Fruit fly (Drosophila melanogaster) whole organism, embryonic: ENCODE measurements around the gene E2f1.

Source experiments
- BEAF-32 ChIP-seq: fragments of 200-800 bp; sonication (Bioruptor generic); optimal IDR thresholded peaks from 3 replicates; lab custom pipeline; 2017; ENCODE audit warnings: missing biosample characterization, missing genetic modification characterization, mild to moderate bottlenecking, moderate library complexity, missing genetic modification reagents
- Bteb2 ChIP-seq: fragments of 200-800 bp; sonication (Bioruptor generic); optimal IDR thresholded peaks from 2 replicates; lab custom pipeline; 2016; ENCODE audit warnings: missing biosample characterization, missing genetic modification characterization
- CG10147 ChIP-seq: fragments of 200-800 bp; sonication (Bioruptor generic); optimal IDR thresholded peaks from 2 replicates; lab custom pipeline; 2019; ENCODE audit warnings: missing biosample characterization, mild to moderate bottlenecking, missing genetic modification characterization, moderate library complexity
- CG10654 ChIP-seq: fragments of 200-800 bp; sonication (Bioruptor generic); optimal IDR thresholded peaks from 2 replicates; lab custom pipeline; 2016; ENCODE audit warnings: missing biosample characterization, missing genetic modification characterization
- CG10959 ChIP-seq: fragments of 200-800 bp; sonication (Bioruptor generic); IDR thresholded peaks from 2 replicates; pipeline ENCODE4 v1.3.6; 2022; ENCODE audit warnings: missing biosample characterization, missing genetic modification characterization
- CG11247 ChIP-seq: fragments of 200-800 bp; sonication (Bioruptor generic); IDR thresholded peaks from 2 replicates; pipeline ENCODE4 v1.3.6; 2022; ENCODE audit warnings: missing biosample characterization, missing genetic modification characterization
- CG12155 ChIP-seq: fragments of 200-800 bp; sonication (Bioruptor generic); optimal IDR thresholded peaks from 3 replicates; lab custom pipeline; 2016; ENCODE audit warnings: missing biosample characterization, missing genetic modification characterization
- CG12659 ChIP-seq: fragments of 200-800 bp; sonication (Bioruptor generic); optimal IDR thresholded peaks from 3 replicates; lab custom pipeline; 2017; ENCODE audit warnings: mild to moderate bottlenecking, missing biosample characterization, missing genetic modification reagents, missing genetic modification characterization
- CG13287 ChIP-seq: fragments of 200-800 bp; sonication (Bioruptor generic); IDR thresholded peaks from 2 replicates; pipeline ENCODE4 v1.3.6; 2022; ENCODE audit warnings: missing biosample characterization, missing genetic modification characterization; ENCODE audit not compliant: partially characterized antibody
- CG15269 ChIP-seq: fragments of 200-800 bp; sonication (Bioruptor generic); optimal IDR thresholded peaks from 2 replicates; lab custom pipeline; 2018; ENCODE audit warnings: missing biosample characterization, mild to moderate bottlenecking, missing genetic modification characterization, moderate library complexity
- CG1602 ChIP-seq: fragments of 200-800 bp; sonication (Bioruptor generic); optimal IDR thresholded peaks from 3 replicates; lab custom pipeline; 2016; ENCODE audit warnings: missing biosample characterization, missing genetic modification characterization
- CG18476 ChIP-seq: fragments of 200-800 bp; sonication (Bioruptor generic); optimal IDR thresholded peaks from 2 replicates; lab custom pipeline; 2016; ENCODE audit warnings: missing biosample characterization, mild to moderate bottlenecking, missing genetic modification characterization
- CG2120 ChIP-seq: fragments of 200-800 bp; sonication (Bioruptor generic); optimal IDR thresholded peaks from 3 replicates; lab custom pipeline; 2016; ENCODE audit warnings: missing biosample characterization, missing genetic modification characterization
- CG2202 ChIP-seq: fragments of 200-800 bp; sonication (Bioruptor generic); optimal IDR thresholded peaks from 2 replicates; lab custom pipeline; 2018; ENCODE audit warnings: missing biosample characterization, mild to moderate bottlenecking, missing genetic modification characterization
- CG31224 ChIP-seq: fragments of 200-800 bp; sonication (Bioruptor generic); IDR thresholded peaks from 2 replicates; pipeline ENCODE4 v1.3.6; 2022; ENCODE audit warnings: missing biosample characterization, missing genetic modification characterization
- CG31441 ChIP-seq: fragments of 200-800 bp; sonication (Bioruptor generic); IDR thresholded peaks from 2 replicates; pipeline ENCODE4 v1.3.6; 2022; ENCODE audit warnings: missing biosample characterization, missing genetic modification characterization
- CG3726 ChIP-seq: fragments of 200-800 bp; sonication (Bioruptor generic); IDR thresholded peaks from 3 replicates; pipeline ENCODE4, ENCODE4 v1.3.6; 2022; ENCODE audit warnings: missing biosample characterization, missing genetic modification characterization
- CG3838 ChIP-seq: fragments of 200-800 bp; sonication (Bioruptor generic); optimal IDR thresholded peaks from 3 replicates; lab custom pipeline; 2016; ENCODE audit warnings: missing biosample characterization, missing genetic modification characterization
- CG4360 ChIP-seq: fragments of 200-800 bp; sonication (Bioruptor generic); IDR thresholded peaks from 2 replicates; pipeline ENCODE4 v1.3.6; 2022; ENCODE audit warnings: missing biosample characterization, missing genetic modification characterization
- CG4820 ChIP-seq: fragments of 200-800 bp; sonication (Bioruptor generic); optimal IDR thresholded peaks from 3 replicates; lab custom pipeline; 2016; ENCODE audit warnings: missing biosample characterization, missing genetic modification characterization
- CG7839 ChIP-seq: fragments of 200-800 bp; sonication (Bioruptor generic); optimal IDR thresholded peaks from 3 replicates; lab custom pipeline; 2018; ENCODE audit warnings: missing biosample characterization, mild to moderate bottlenecking, missing genetic modification characterization, moderate library complexity
- CG7963 ChIP-seq: fragments of 200-800 bp; sonication (Bioruptor generic); IDR thresholded peaks from 3 replicates; pipeline ENCODE4 v1.3.6; 2022; ENCODE audit warnings: missing biosample characterization, missing genetic modification characterization; ENCODE audit not compliant: partially characterized antibody
- CG8089 ChIP-seq: fragments of 200-800 bp; sonication (Bioruptor generic); optimal IDR thresholded peaks from 3 replicates; lab custom pipeline; 2016; ENCODE audit warnings: missing biosample characterization, missing genetic modification characterization
- CG8944 ChIP-seq: fragments of 200-800 bp; sonication (Bioruptor generic); optimal IDR thresholded peaks from 3 replicates; lab custom pipeline; 2016; ENCODE audit warnings: missing biosample characterization, missing genetic modification characterization
- CG9817 ChIP-seq: fragments of 200-800 bp; sonication (Bioruptor generic); optimal IDR thresholded peaks from 2 replicates; lab custom pipeline; 2018; ENCODE audit warnings: missing biosample characterization, mild to moderate bottlenecking, missing genetic modification characterization, moderate library complexity
- Fer2 ChIP-seq: fragments of 200-800 bp; sonication (Bioruptor generic); optimal IDR thresholded peaks from 2 replicates; lab custom pipeline; 2018; ENCODE audit warnings: missing biosample characterization, mild to moderate bottlenecking, missing genetic modification characterization, moderate library complexity
- HmgZ ChIP-seq: fragments of 200-800 bp; sonication (Bioruptor generic); optimal IDR thresholded peaks from 2 replicates; lab custom pipeline; 2018; ENCODE audit warnings: missing biosample characterization, mild to moderate bottlenecking, missing genetic modification characterization
- Hmx ChIP-seq: fragments of 200-800 bp; sonication (Bioruptor generic); optimal IDR thresholded peaks from 2 replicates; lab custom pipeline; 2016; ENCODE audit warnings: missing biosample characterization, missing genetic modification characterization
- Hr39 ChIP-seq: fragments of >200 bp; optimal IDR thresholded peaks from 2 replicates; lab custom pipeline; 2017
- Max ChIP-seq: fragments of 200-800 bp; sonication (Bioruptor generic); optimal IDR thresholded peaks from 2 replicates; lab custom pipeline; 2016; ENCODE audit warnings: missing biosample characterization, mild to moderate bottlenecking, missing genetic modification characterization
- Meics ChIP-seq: fragments of 200-800 bp; sonication (Bioruptor generic); optimal IDR thresholded peaks from 2 replicates; lab custom pipeline; 2017; ENCODE audit warnings: missing biosample characterization, mild to moderate bottlenecking, missing genetic modification characterization
- NC2α ChIP-seq: fragments of 200-800 bp; sonication (Bioruptor generic); optimal IDR thresholded peaks from 2 replicates; lab custom pipeline; 2016; ENCODE audit warnings: missing biosample characterization, missing genetic modification characterization
- Nf-YC ChIP-seq: fragments of 200-800 bp; optimal IDR thresholded peaks from 3 replicates; lab custom pipeline; 2019; ENCODE audit warnings: missing biosample characterization, mild to moderate bottlenecking, missing genetic modification characterization, moderate library complexity
- PHDP ChIP-seq: fragments of 200-800 bp; sonication (Bioruptor generic); optimal IDR thresholded peaks from 3 replicates; lab custom pipeline; 2018; ENCODE audit warnings: missing biosample characterization, mild to moderate bottlenecking, missing genetic modification characterization, moderate library complexity
- Sin3A ChIP-seq: fragments of >200 bp; optimal IDR thresholded peaks from 2 replicates; lab custom pipeline; 2018
- Ssrp ChIP-seq: fragments of 200-800 bp; sonication (Bioruptor generic); optimal IDR thresholded peaks from 2 replicates; lab custom pipeline; 2018; ENCODE audit warnings: missing biosample characterization, mild to moderate bottlenecking, missing genetic modification characterization, moderate library complexity
- cad ChIP-seq: fragments of >200 bp; optimal IDR thresholded peaks from 2 replicates; lab custom pipeline; 2017; ENCODE audit warnings: missing biosample characterization, missing genetic modification characterization
- chif ChIP-seq, 2 experiments: fragments of 200-800 bp; sonication (Bioruptor generic); optimal IDR thresholded peaks; 3 replicates each; lab custom pipeline; 2016; ENCODE audit warnings: missing biosample characterization in 2 of 2, missing genetic modification characterization in 2 of 2
- chinmo ChIP-seq: fragments of 200-800 bp; sonication (Bioruptor generic); IDR thresholded peaks from 4 replicates; pipeline ENCODE4 v1.3.6; 2022; ENCODE audit warnings: missing biosample characterization, missing genetic modification characterization; ENCODE audit not compliant: partially characterized antibody
- crc ChIP-seq: fragments of 200-800 bp; sonication (Bioruptor generic); optimal IDR thresholded peaks from 2 replicates; lab custom pipeline; 2016; ENCODE audit warnings: missing biosample characterization, missing genetic modification characterization
- dimm ChIP-seq: fragments of 200-800 bp; sonication (Bioruptor generic); IDR thresholded peaks from 2 replicates; pipeline ENCODE4 v1.3.6; 2022; ENCODE audit warnings: missing biosample characterization, missing genetic modification characterization
- grau ChIP-seq: fragments of 200-800 bp; optimal IDR thresholded peaks from 3 replicates; lab custom pipeline; 2019; ENCODE audit warnings: missing biosample characterization, mild to moderate bottlenecking, missing genetic modification characterization, moderate library complexity
- ham ChIP-seq: fragments of 200-800 bp; sonication (Bioruptor generic); IDR thresholded peaks from 2 replicates; pipeline ENCODE4 v1.3.6; 2022; ENCODE audit warnings: missing biosample characterization, missing genetic modification characterization
- jigr1 ChIP-seq: fragments of 200-800 bp; sonication (Bioruptor generic); IDR thresholded peaks from 3 replicates; pipeline ENCODE4 v1.3.6; 2022; ENCODE audit warnings: missing biosample characterization, missing genetic modification characterization
- kah ChIP-seq: fragments of 200-800 bp; sonication (Bioruptor generic); optimal IDR thresholded peaks from 2 replicates; lab custom pipeline; 2018; ENCODE audit warnings: missing biosample characterization, mild to moderate bottlenecking, missing genetic modification characterization
- ken ChIP-seq: fragments of 200-800 bp; sonication (Bioruptor generic); IDR thresholded peaks from 3 replicates; pipeline ENCODE4 v1.3.6; 2022; ENCODE audit warnings: missing biosample characterization, missing genetic modification characterization
- lilli ChIP-seq: fragments of 200-800 bp; sonication (Bioruptor generic); optimal IDR thresholded peaks from 3 replicates; lab custom pipeline; 2016; ENCODE audit warnings: missing biosample characterization, missing genetic modification characterization
- pho ChIP-seq: fragments of 200-800 bp; sonication (Bioruptor generic); optimal IDR thresholded peaks from 2 replicates; lab custom pipeline; 2016; ENCODE audit warnings: missing biosample characterization, missing genetic modification characterization
- pita ChIP-seq: fragments of 200-800 bp; sonication (Bioruptor generic); optimal IDR thresholded peaks from 2 replicates; lab custom pipeline; 2017; ENCODE audit warnings: missing biosample characterization, mild to moderate bottlenecking, missing genetic modification characterization
- pum ChIP-seq: fragments of 200-800 bp; sonication (Bioruptor generic); optimal IDR thresholded peaks from 2 replicates; lab custom pipeline; 2016; ENCODE audit warnings: missing biosample characterization, missing genetic modification characterization
- salm ChIP-seq: fragments of 200-800 bp; sonication (Bioruptor generic); optimal IDR thresholded peaks from 2 replicates; lab custom pipeline; 2018; ENCODE audit warnings: missing biosample characterization, mild to moderate bottlenecking, missing genetic modification characterization
- sim ChIP-seq: fragments of 200-800 bp; sonication (Bioruptor generic); IDR thresholded peaks from 2 replicates; pipeline ENCODE4 v1.3.6; 2022; ENCODE audit warnings: missing biosample characterization, missing genetic modification characterization
- sug ChIP-seq: fragments of 200-800 bp; optimal IDR thresholded peaks from 2 replicates; lab custom pipeline; 2019; ENCODE audit warnings: missing biosample characterization, mild to moderate bottlenecking, missing genetic modification characterization, moderate library complexity
- yki ChIP-seq: fragments of >200 bp; optimal IDR thresholded peaks from 3 replicates; lab custom pipeline; 2018

Gene E2f1

dm6 chr3R:21612902-21613301, 47.8 kb downstream of the E2f1 start (continued):
- TF ChIP-seq CG12155 (peak; percentile 9), CG7963 (GFP tag; lab: Robert Waterston, UW) (no peak), CG13287 (no peak), CG10147 (GFP tag; lab: Kevin White, UChicago) (no peak), CG8944 (no peak), CG4360 (GFP tag; lab: Robert Waterston, UW) (no peak), HmgZ (tag; lab: Kevin White, UChicago) (no peak), Bteb2 (no peak), CG10959 (GFP tag; lab: Robert Waterston, UW) (no peak), CG11247 (GFP tag; lab: Robert Waterston, UW) (no peak), CG31224 (no peak), Hmx (GFP tag; lab: Kevin White, UChicago) (no peak), CG10654 (no peak), CG4820 (GFP tag; lab: Kevin White, UChicago) (peak; percentile 45), dimm (no peak), CG8089 (GFP tag; lab: Kevin White, UChicago) (no peak), CG12659 (GFP tag; lab: Kevin White, UChicago) (peak; percentile 36), pho (peak; percentile 49), jigr1 (GFP tag; lab: Robert Waterston, UW) (no peak), grau (tag; lab: Kevin White, UChicago) (peak; percentile 58), Max (GFP tag; lab: Kevin White, UChicago) (no peak), CG15269 (tag; lab: Kevin White, UChicago) (peak; percentile 77), cad (no peak), NC2α (GFP tag; lab: Kevin White, UChicago) (no peak), sug (no peak), CG18476 (GFP tag; lab: Kevin White, UChicago) (no peak), kah (GFP tag; lab: Kevin White, UChicago) (no peak), lilli (GFP tag; lab: Kevin White, UChicago) (peak; percentile 46), CG3838 (no peak), chinmo (GFP tag; lab: Robert Waterston, UW) (no peak), pum (GFP tag; lab: Kevin White, UChicago) (no peak), CG9817 (tag; lab: Kevin White, UChicago) (peak; percentile 17), Hr39 (no peak), ham (GFP tag; lab: Robert Waterston, UW) (no peak), yki (lab: Kevin White, UChicago) (no peak), crc (GFP tag; lab: Kevin White, UChicago) (no peak), CG3726 (GFP tag; lab: Robert Waterston, UW) (no peak), sim (GFP tag; lab: Robert Waterston, UW) (no peak), CG31441 (GFP tag; lab: Robert Waterston, UW) (no peak), salm (tag; lab: Kevin White, UChicago) (no peak), Sin3A (lab: Kevin White, UChicago) (no peak), Meics (GFP tag; lab: Kevin White, UChicago) (no peak), BEAF-32 (no peak), chif (GFP tag; optimal IDR thresholded peaks at IDR 0.05; lab: Kevin White, UChicago) (no peak), CG7839 (peak; percentile 82), PHDP (tag; lab: Kevin White, UChicago) (peak; percentile 52), pita (no peak), CG2202 (tag; lab: Kevin White, UChicago) (no peak), Nf-YC (no peak), CG2120 (peak; percentile 64), Fer2 (no peak), Ssrp (tag; lab: Kevin White, UChicago) (peak; percentile 57), ken (no peak), CG1602 (GFP tag; lab: Kevin White, UChicago) (peak; percentile 17)
